Worm (Caenorhabditis elegans): ENCODE measurements around the gene rbm-25.

DNA sequence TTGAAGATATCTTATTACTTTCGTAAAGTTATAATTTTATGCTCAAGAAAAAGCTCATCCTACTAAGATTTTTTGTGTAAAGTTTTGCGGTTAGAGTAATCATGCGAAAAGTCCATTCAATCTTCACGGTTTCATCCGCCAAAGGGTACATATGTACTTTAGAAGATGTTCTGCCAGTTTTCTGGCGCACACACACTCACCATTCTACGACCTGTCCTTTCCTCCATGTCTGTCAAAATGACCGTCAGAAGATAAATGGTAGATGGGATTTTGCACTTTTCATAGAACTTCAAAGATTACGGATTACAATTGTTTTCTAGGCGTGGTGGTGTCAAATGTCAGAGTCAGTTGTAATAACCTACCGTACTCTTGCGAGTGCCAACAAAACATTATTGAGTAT is 39.5 kb downstream of the rbm-25 start:
- TF ChIP-seq lsy-12 (tag; optimal IDR thresholded peaks at IDR 0.05) (no peak), fkh-10 (GFP tag; optimal IDR thresholded peaks at IDR 0.05) (no peak), nhr-25 (tag; optimal IDR thresholded peaks at IDR 0.05) (peak; percentile 84), jun-1 (tag; optimal IDR thresholded peaks at IDR 0.05) (no peak), nhr-77 (tag; optimal IDR thresholded peaks at IDR 0.05) (no peak), snpc-4 (tag; optimal IDR thresholded peaks at IDR 0.05) (no peak)
